Worm (Caenorhabditis elegans) whole organism, late embryonic: ENCODE data around the gene T05H4.15.

Experiments used
- C08G9.2 ChIP-seq: sonication (generic microtip); optimal IDR thresholded peaks from 2 replicates; lab custom pipeline; 2016; ENCODE audit warnings: mild to moderate bottlenecking, missing genetic modification characterization, moderate library complexity, missing compliant biosample characterization
- C38D4.7 ChIP-seq: fragments of 200-800 bp; sonication (Bioruptor generic); optimal IDR thresholded peaks from 2 replicates; lab custom pipeline; 2018; ENCODE audit warnings: mild to moderate bottlenecking, missing genetic modification characterization, moderate library complexity, missing compliant biosample characterization
- ceh-14 ChIP-seq: sonication (generic microtip); optimal IDR thresholded peaks from 2 replicates; lab custom pipeline; 2016; ENCODE audit warnings: missing genotype, missing genetic modification characterization, missing compliant biosample characterization
- ceh-18 ChIP-seq: sonication (generic microtip); optimal IDR thresholded peaks from 2 replicates; lab custom pipeline; 2016; ENCODE audit warnings: missing genetic modification characterization, missing compliant biosample characterization
- ceh-19 ChIP-seq: fragments of 200-800 bp; sonication (Bioruptor generic); optimal IDR thresholded peaks from 2 replicates; lab custom pipeline; 2018; ENCODE audit warnings: mild to moderate bottlenecking, missing genetic modification characterization, missing compliant biosample characterization
- ceh-2 ChIP-seq: sonication (generic microtip); optimal IDR thresholded peaks from 2 replicates; lab custom pipeline; 2016; ENCODE audit warnings: missing genotype, missing genetic modification characterization, missing compliant biosample characterization
- ceh-22 ChIP-seq: sonication (generic microtip); optimal IDR thresholded peaks from 2 replicates; lab custom pipeline; 2017; ENCODE audit warnings: missing biosample characterization, missing genetic modification characterization
- ceh-24 ChIP-seq: sonication (generic microtip); optimal IDR thresholded peaks from 2 replicates; lab custom pipeline; 2016; ENCODE audit warnings: mild to moderate bottlenecking, missing genetic modification characterization, missing compliant biosample characterization
- ceh-30 ChIP-seq: fragments of 150-350 bp; optimal IDR thresholded peaks from 2 replicates; lab custom pipeline; 2014; ENCODE audit warnings: missing biosample characterization, missing genetic modification characterization
- ceh-34 ChIP-seq: sonication (generic microtip); optimal IDR thresholded peaks from 2 replicates; lab custom pipeline; 2016; ENCODE audit warnings: mild to moderate bottlenecking, missing genetic modification characterization, missing compliant biosample characterization
- ceh-45 ChIP-seq: fragments of 200-800 bp; sonication (Bioruptor generic); IDR thresholded peaks from 2 replicates; pipeline ENCODE4 v1.3.6; 2022; ENCODE audit warnings: missing genetic modification reagents, missing genetic modification characterization, missing compliant biosample characterization
- ceh-48 ChIP-seq: sonication (generic microtip); optimal IDR thresholded peaks from 2 replicates; lab custom pipeline; 2016; ENCODE audit warnings: missing genetic modification characterization, inconsistent platforms, missing compliant biosample characterization
- ceh-6 ChIP-seq: fragments of 200-800 bp; sonication (Bioruptor generic); optimal IDR thresholded peaks from 2 replicates; lab custom pipeline; 2018; ENCODE audit warnings: mild to moderate bottlenecking, missing genetic modification characterization, missing compliant biosample characterization
- ceh-9 ChIP-seq: sonication (generic microtip); optimal IDR thresholded peaks from 2 replicates; lab custom pipeline; 2016; ENCODE audit warnings: mild to moderate bottlenecking, missing genetic modification characterization, inconsistent platforms, missing compliant biosample characterization
- che-1 ChIP-seq: sonication (generic microtip); optimal IDR thresholded peaks from 2 replicates; lab custom pipeline; 2016; ENCODE audit warnings: mild to moderate bottlenecking, missing genetic modification characterization, missing compliant biosample characterization
- elt-2 ChIP-seq: sonication (generic microtip); optimal IDR thresholded peaks from 2 replicates; lab custom pipeline; 2016; ENCODE audit warnings: missing genetic modification reagents, missing genetic modification characterization, missing compliant biosample characterization
- ets-4 ChIP-seq: sonication (generic microtip); optimal IDR thresholded peaks from 2 replicates; lab custom pipeline; 2016; ENCODE audit warnings: missing genetic modification characterization, missing compliant biosample characterization
- eyg-1 ChIP-seq: sonication (generic microtip); optimal IDR thresholded peaks from 2 replicates; lab custom pipeline; 2016; ENCODE audit warnings: missing genotype, missing genetic modification characterization, missing compliant biosample characterization
- fax-1 ChIP-seq: sonication (generic microtip); optimal IDR thresholded peaks from 2 replicates; lab custom pipeline; 2016; ENCODE audit warnings: missing genotype, missing genetic modification characterization, missing compliant biosample characterization
- fkh-10 ChIP-seq: fragments of 150-350 bp; optimal IDR thresholded peaks from 2 replicates; lab custom pipeline; 2014; ENCODE audit warnings: missing biosample characterization, missing genetic modification reagents, missing genetic modification characterization
- gmeb-2 ChIP-seq: sonication (generic microtip); optimal IDR thresholded peaks from 2 replicates; lab custom pipeline; 2016; ENCODE audit warnings: missing genetic modification characterization, inconsistent platforms, missing compliant biosample characterization
- hlh-15 ChIP-seq: sonication (generic microtip); optimal IDR thresholded peaks from 2 replicates; lab custom pipeline; 2016; ENCODE audit warnings: missing genetic modification characterization, missing compliant biosample characterization
- hlh-30 ChIP-seq: sonication (generic microtip); optimal IDR thresholded peaks from 2 replicates; lab custom pipeline; 2017; ENCODE audit warnings: antibody characterized with exemption, missing genetic modification characterization, missing compliant biosample characterization; ENCODE audit not compliant: insufficient read depth
- hlh-6 ChIP-seq: sonication (generic microtip); optimal IDR thresholded peaks from 2 replicates; lab custom pipeline; 2016; ENCODE audit warnings: missing genotype, missing genetic modification characterization, missing compliant biosample characterization
- hlh-8 ChIP-seq: sonication (generic microtip); optimal IDR thresholded peaks from 2 replicates; lab custom pipeline; 2016; ENCODE audit warnings: missing genotype, missing genetic modification characterization, missing compliant biosample characterization
- lim-6 ChIP-seq: sonication (generic microtip); optimal IDR thresholded peaks from 2 replicates; lab custom pipeline; 2016; ENCODE audit warnings: missing genetic modification characterization, missing compliant biosample characterization
- lin-11 ChIP-seq: fragments of 200-800 bp; sonication (Bioruptor generic); optimal IDR thresholded peaks from 2 replicates; lab custom pipeline; 2018; ENCODE audit warnings: mild to moderate bottlenecking, missing genetic modification characterization, missing compliant biosample characterization
- nhr-11 ChIP-seq: fragments of 150-350 bp; optimal IDR thresholded peaks from 2 replicates; lab custom pipeline; 2014; ENCODE audit warnings: missing biosample characterization, missing genetic modification characterization
- nhr-232 ChIP-seq: sonication (generic microtip); optimal IDR thresholded peaks from 2 replicates; lab custom pipeline; 2016; ENCODE audit warnings: missing genetic modification characterization, missing compliant biosample characterization
- npax-4 ChIP-seq: sonication (generic microtip); optimal IDR thresholded peaks from 2 replicates; lab custom pipeline; 2016; ENCODE audit warnings: missing genetic modification characterization, missing compliant biosample characterization
- pag-3 ChIP-seq: sonication (generic microtip); optimal IDR thresholded peaks from 2 replicates; lab custom pipeline; 2016; ENCODE audit warnings: missing compliant biosample characterization, missing genetic modification characterization, borderline replicate concordance
- pat-9 ChIP-seq: fragments of 200-800 bp; sonication (Bioruptor generic); optimal IDR thresholded peaks from 2 replicates; lab custom pipeline; 2018; ENCODE audit warnings: mild to moderate bottlenecking, missing genetic modification characterization, moderate library complexity, missing compliant biosample characterization
- pha-2 ChIP-seq: sonication (generic microtip); optimal IDR thresholded peaks from 2 replicates; lab custom pipeline; 2017; ENCODE audit warnings: mild to moderate bottlenecking, missing genetic modification characterization, missing compliant biosample characterization
- pha-4 ChIP-seq: fragments of 150-350 bp; optimal IDR thresholded peaks from 2 replicates; lab custom pipeline; 2018; ENCODE audit warnings: missing biosample characterization, missing genetic modification reagents, missing genetic modification characterization
- pqm-1 ChIP-seq: sonication (generic microtip); optimal IDR thresholded peaks from 2 replicates; lab custom pipeline; 2016; ENCODE audit warnings: missing genetic modification characterization, missing compliant biosample characterization
- pros-1 ChIP-seq: fragments of 150-350 bp; optimal IDR thresholded peaks from 2 replicates; lab custom pipeline; 2014; ENCODE audit warnings: missing biosample characterization, missing genetic modification reagents, missing genetic modification characterization
- ref-2 ChIP-seq: sonication (generic microtip); optimal IDR thresholded peaks from 2 replicates; lab custom pipeline; 2016; ENCODE audit warnings: missing genetic modification characterization, missing compliant biosample characterization
- sox-4 ChIP-seq: sonication (generic microtip); optimal IDR thresholded peaks from 2 replicates; lab custom pipeline; 2017; ENCODE audit warnings: mild to moderate bottlenecking, missing genetic modification characterization, inconsistent platforms, missing compliant biosample characterization
- tbx-7 ChIP-seq: sonication (generic microtip); optimal IDR thresholded peaks from 2 replicates; lab custom pipeline; 2016; ENCODE audit warnings: missing genotype, missing genetic modification characterization, missing compliant biosample characterization
- unc-42 ChIP-seq: sonication (generic microtip); optimal IDR thresholded peaks from 2 replicates; lab custom pipeline; 2016; ENCODE audit warnings: missing genotype, missing genetic modification characterization, missing compliant biosample characterization
- unc-55 ChIP-seq: sonication (generic microtip); optimal IDR thresholded peaks from 2 replicates; lab custom pipeline; 2017; ENCODE audit warnings: missing biosample characterization, missing genetic modification reagents, missing genetic modification characterization
- zip-5 ChIP-seq: sonication (generic microtip); optimal IDR thresholded peaks from 2 replicates; lab custom pipeline; 2016; ENCODE audit warnings: missing genetic modification characterization, missing compliant biosample characterization
- ztf-16 ChIP-seq: sonication (generic microtip); optimal IDR thresholded peaks from 2 replicates; lab custom pipeline; 2017; ENCODE audit warnings: missing genetic modification characterization, missing compliant biosample characterization

Gene T05H4.15

DNA sequence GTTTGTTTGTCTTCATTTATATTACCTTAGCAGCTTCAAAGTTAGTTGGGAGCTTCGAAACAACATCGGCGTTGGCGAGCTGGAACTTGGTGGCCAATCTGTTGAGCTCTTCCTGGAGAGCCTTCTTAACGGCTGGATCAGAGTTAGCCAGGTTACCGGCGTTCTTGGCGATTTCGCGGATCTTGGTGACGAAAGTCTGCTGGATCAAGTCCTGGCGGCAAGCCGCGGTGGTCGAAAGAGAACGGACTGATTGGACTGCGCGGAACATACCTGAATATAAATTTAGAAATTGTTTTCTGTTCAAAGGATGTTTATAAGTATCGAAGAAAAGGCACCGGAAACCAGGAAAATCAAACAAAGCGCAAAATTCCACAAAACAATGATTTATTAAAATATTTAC, 14.7 kb downstream of the T05H4.15 start, which contains the start of gene atp-4:
Gene atp-4 (minus strand): TSS at position 270 of the 400 bp plus-strand sequence.
- TF ChIP-seq ceh-19 (GFP tag; lab: Kevin White, UChicago) (no peak), ceh-34 (tag; lab: Kevin White, UChicago) (no peak), unc-55 (no peak), lin-11 (tag; lab: Kevin White, UChicago) (no peak), pag-3 (tag; lab: Kevin White, UChicago) (no peak), ceh-24 (no peak), hlh-8 (no peak), ztf-16 (no peak), pha-4 (tag; lab: Kevin White, UChicago) (no peak), C08G9.2 (no peak), tbx-7 (no peak), che-1 (no peak), ref-2 (tag; lab: Kevin White, UChicago) (no peak)

DNA sequence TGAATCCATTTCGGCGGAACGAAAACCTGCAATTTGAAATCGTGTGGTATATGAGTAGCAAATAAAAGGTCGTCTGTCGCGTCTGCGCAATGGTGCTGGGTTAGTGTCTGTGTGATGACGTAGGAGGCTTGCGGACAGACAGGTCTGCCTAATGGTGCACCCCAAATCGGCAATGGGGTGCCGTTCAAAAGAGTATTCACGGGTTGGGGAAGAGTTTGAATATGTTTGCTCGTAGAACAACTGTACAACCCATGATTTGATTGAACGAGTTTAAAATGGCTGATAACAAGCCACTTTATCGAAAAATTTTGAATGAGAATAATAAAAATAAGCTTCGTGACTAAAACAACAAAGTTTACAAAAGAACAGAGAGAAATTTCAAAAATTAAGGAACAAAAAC, 15.6 kb downstream of the T05H4.15 start, which contains the start of gene T05H4.11:
Gene T05H4.11 (minus strand): TSS at position 335 of the 400 bp plus-strand sequence.
- TF ChIP-seq nhr-232 (no peak), hlh-30 (tag; lab: Kevin White, UChicago) (no peak), ceh-48 (tag; lab: Kevin White, UChicago) (no peak), ceh-2 (tag; lab: Kevin White, UChicago) (no peak), lim-6 (tag; lab: Kevin White, UChicago) (no peak), pag-3 (tag; lab: Kevin White, UChicago) (no peak), tbx-7 (no peak), ref-2 (tag; lab: Kevin White, UChicago) (no peak), C08G9.2 (no peak), pros-1 (no peak), hlh-6 (tag; lab: Kevin White, UChicago) (no peak), pat-9 (tag; lab: Kevin White, UChicago) (no peak), hlh-15 (tag; lab: Kevin White, UChicago) (no peak), ceh-30 (tag; lab: Kevin White, UChicago) (no peak), ceh-45 (no peak), zip-5 (tag; lab: Kevin White, UChicago) (no peak), ceh-18 (tag; lab: Kevin White, UChicago) (no peak), pha-2 (tag; lab: Kevin White, UChicago) (no peak), sox-4 (no peak), fkh-10 (GFP tag; lab: Kevin White, UChicago) (no peak)

DNA sequence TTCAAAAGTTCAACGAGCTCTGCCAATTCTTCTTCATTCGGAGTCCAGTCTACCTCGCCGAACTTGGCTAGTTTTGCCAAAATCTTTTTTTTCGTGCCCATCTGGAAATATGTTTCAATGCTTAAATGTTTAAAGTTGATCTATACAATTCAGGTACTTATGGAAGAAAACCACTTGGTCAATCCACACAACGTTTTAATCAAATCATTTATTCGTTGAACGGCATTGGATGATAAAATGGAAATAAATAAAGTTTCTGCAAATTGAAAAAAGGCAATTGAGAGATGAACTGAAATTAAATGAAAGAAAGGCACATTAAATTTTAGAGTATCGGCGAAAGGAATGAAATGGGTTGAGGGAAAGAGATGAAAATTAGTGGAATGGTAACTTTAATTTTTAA, 17.5 kb downstream of the T05H4.15 start, which contains the start of gene urb-1:
Gene urb-1 (minus strand): TSS at position 101 of the 400 bp plus-strand sequence.
- TF ChIP-seq ets-4, result no peak
- no peak for TF ChIP-seq nhr-11 (tag; lab: Kevin White, UChicago)
- TF ChIP-seq pqm-1, result no peak
- no peak for TF ChIP-seq zip-5 (tag; lab: Kevin White, UChicago)
- TF ChIP-seq unc-55, result no peak
- no peak for TF ChIP-seq gmeb-2 (tag; lab: Kevin White, UChicago)
- no peak for TF ChIP-seq ceh-24
- no peak for TF ChIP-seq elt-2
- no peak for TF ChIP-seq tbx-7
- no peak for TF ChIP-seq unc-42 (tag; lab: Kevin White, UChicago)
- no peak for TF ChIP-seq ceh-22
- TF ChIP-seq C38D4.7, result no peak
- no peak for TF ChIP-seq ceh-9 (tag; lab: Kevin White, UChicago)
- TF ChIP-seq npax-4 (tag; lab: Kevin White, UChicago), result no peak
- no peak for TF ChIP-seq ceh-14
- TF ChIP-seq pha-4 (tag; lab: Kevin White, UChicago), result no peak
- no peak for TF ChIP-seq ceh-6 (GFP tag; lab: Kevin White, UChicago)
- TF ChIP-seq fax-1 (tag; lab: Kevin White, UChicago), result no peak
- no peak for TF ChIP-seq eyg-1 (tag; lab: Kevin White, UChicago)
